Worm (Caenorhabditis elegans) whole organism, young adult: Measurements from ENCODE around the gene T27F7.12.

ENCODE experiments used
- B0019.2 ChIP-seq: fragments of 200-800 bp; sonication (Bioruptor generic); conservative IDR thresholded peaks from 2 replicates; pipeline ENCODE4 v1.3.6; 2022; ENCODE audit warnings: missing genetic modification reagents, missing genetic modification characterization, missing compliant biosample characterization
- B0336.3 ChIP-seq: fragments of 200-800 bp; sonication (Bioruptor generic); IDR thresholded peaks from 2 replicates; pipeline ENCODE4 v1.3.6; 2022; ENCODE audit warnings: missing genetic modification characterization, missing compliant biosample characterization
- F10E7.11 ChIP-seq: sonication (generic microtip); optimal IDR thresholded peaks from 2 replicates; lab custom pipeline; 2017; ENCODE audit warnings: mild to moderate bottlenecking, missing genetic modification characterization, moderate library complexity, missing compliant biosample characterization
- F23B12.7 ChIP-seq: sonication (generic microtip); optimal IDR thresholded peaks from 2 replicates; lab custom pipeline; 2017; ENCODE audit warnings: missing genetic modification characterization, mild to moderate bottlenecking, missing compliant biosample characterization, antibody characterized with exemption, moderate library complexity; ENCODE audit not compliant: insufficient read depth
- F37B4.10 ChIP-seq: fragments of 200-800 bp; sonication (Bioruptor generic); IDR thresholded peaks from 2 replicates; pipeline ENCODE4 v1.3.6; 2022; ENCODE audit warnings: missing genetic modification characterization, missing compliant biosample characterization
- F39B2.1 ChIP-seq: fragments of 200-800 bp; sonication (Bioruptor generic); IDR thresholded peaks from 2 replicates; pipeline ENCODE4 v1.3.6; 2022; ENCODE audit warnings: missing genetic modification reagents, missing genetic modification characterization, missing compliant biosample characterization
- F49E8.2 ChIP-seq: sonication (generic microtip); optimal IDR thresholded peaks from 3 replicates; lab custom pipeline; 2017; ENCODE audit warnings: missing genetic modification characterization, mild to moderate bottlenecking, missing compliant biosample characterization, antibody characterized with exemption, moderate library complexity; ENCODE audit not compliant: insufficient read depth
- F52B5.7 ChIP-seq: sonication (generic microtip); optimal IDR thresholded peaks from 2 replicates; lab custom pipeline; 2016; ENCODE audit warnings: mild to moderate bottlenecking, missing genetic modification characterization, missing compliant biosample characterization
- F57C9.4 ChIP-seq: sonication (generic microtip); optimal IDR thresholded peaks from 2 replicates; lab custom pipeline; 2017; ENCODE audit warnings: mild to moderate bottlenecking, missing genetic modification characterization, missing compliant biosample characterization
- T26A5.8 ChIP-seq: sonication (generic microtip); optimal IDR thresholded peaks from 2 replicates; lab custom pipeline; 2016; ENCODE audit warnings: missing genetic modification characterization, missing compliant biosample characterization
- Y53G8AR.9 ChIP-seq: fragments of 200-800 bp; sonication (Bioruptor generic); conservative IDR thresholded peaks from 2 replicates; pipeline ENCODE4 v1.3.6; 2022; ENCODE audit warnings: missing genetic modification reagents, missing genetic modification characterization, missing compliant biosample characterization
- Y56A3A.18 ChIP-seq: fragments of 200-800 bp; sonication (Bioruptor generic); IDR thresholded peaks from 2 replicates; pipeline ENCODE4 v1.3.6; 2022; ENCODE audit warnings: missing genetic modification reagents, missing genetic modification characterization, missing compliant biosample characterization
- Y67H2A.10 ChIP-seq: fragments of 200-800 bp; sonication (Bioruptor generic); conservative IDR thresholded peaks from 2 replicates; pipeline ENCODE4 v1.3.6; 2022; ENCODE audit warnings: missing genetic modification reagents, missing genetic modification characterization, missing compliant biosample characterization
- akir-1 ChIP-seq: fragments of 200-800 bp; sonication (Bioruptor generic); optimal IDR thresholded peaks from 2 replicates; lab custom pipeline; 2018; ENCODE audit warnings: mild to moderate bottlenecking, missing genetic modification characterization, moderate library complexity, missing compliant biosample characterization
- aptf-2 ChIP-seq: fragments of 200-800 bp; sonication (Bioruptor generic); conservative IDR thresholded peaks from 2 replicates; pipeline ENCODE4 v1.3.6; 2022; ENCODE audit warnings: missing genetic modification reagents, missing genetic modification characterization, missing compliant biosample characterization
- aptf-3 ChIP-seq: fragments of 200-800 bp; sonication (Bioruptor generic); IDR thresholded peaks from 2 replicates; pipeline ENCODE4 v1.3.6; 2022; ENCODE audit warnings: missing genetic modification characterization, missing compliant biosample characterization
- attf-6 ChIP-seq: fragments of 200-800 bp; sonication (Bioruptor generic); IDR thresholded peaks from 2 replicates; pipeline ENCODE4 v1.3.6; 2022; ENCODE audit warnings: missing genetic modification reagents, missing genetic modification characterization, missing compliant biosample characterization
- bed-2 ChIP-seq: fragments of 200-800 bp; sonication (Bioruptor generic); IDR thresholded peaks from 2 replicates; pipeline ENCODE4 v1.3.6; 2022; ENCODE audit warnings: missing genetic modification reagents, missing genetic modification characterization, missing compliant biosample characterization
- ceh-100 ChIP-seq: fragments of 200-800 bp; sonication (Bioruptor generic); IDR thresholded peaks from 2 replicates; pipeline ENCODE4 v1.3.6; 2022; ENCODE audit warnings: missing genetic modification reagents, missing genetic modification characterization, missing compliant biosample characterization
- ceh-40 ChIP-seq: fragments of 200-800 bp; sonication (Bioruptor generic); IDR thresholded peaks from 2 replicates; pipeline ENCODE4 v1.3.6; 2022; ENCODE audit warnings: missing genetic modification characterization, missing compliant biosample characterization
- chd-7 ChIP-seq: sonication (generic microtip); optimal IDR thresholded peaks from 2 replicates; lab custom pipeline; 2016; ENCODE audit warnings: mild to moderate bottlenecking, missing genetic modification characterization, moderate library complexity, missing compliant biosample characterization
- dox-1 ChIP-seq: fragments of 200-800 bp; sonication (Bioruptor generic); IDR thresholded peaks from 2 replicates; pipeline ENCODE4 v1.3.6; 2022; ENCODE audit warnings: missing genetic modification reagents, missing genetic modification characterization, missing compliant biosample characterization
- dpff-1 ChIP-seq: sonication (generic microtip); optimal IDR thresholded peaks from 2 replicates; lab custom pipeline; 2017; ENCODE audit warnings: mild to moderate bottlenecking, missing genetic modification characterization, missing compliant biosample characterization
- efl-1 ChIP-seq: fragments of 150-350 bp; optimal IDR thresholded peaks from 2 replicates; lab custom pipeline; 2014; ENCODE audit warnings: missing biosample characterization, missing genetic modification reagents, missing genetic modification characterization
- egl-18 ChIP-seq: fragments of 200-800 bp; sonication (Bioruptor generic); IDR thresholded peaks from 2 replicates; pipeline ENCODE4 v1.3.6; 2022; ENCODE audit warnings: missing genetic modification reagents, missing genetic modification characterization, missing compliant biosample characterization
- egrh-3 ChIP-seq: fragments of 200-800 bp; sonication (Bioruptor generic); IDR thresholded peaks from 2 replicates; pipeline ENCODE4 v1.3.6; 2022; ENCODE audit warnings: missing genetic modification reagents, missing genetic modification characterization, missing compliant biosample characterization
- ekl-4 ChIP-seq: fragments of 200-800 bp; sonication (Bioruptor generic); IDR thresholded peaks from 2 replicates; pipeline ENCODE4 v1.3.6; 2022; ENCODE audit warnings: missing genetic modification reagents, missing genetic modification characterization, missing compliant biosample characterization
- fkh-3 ChIP-seq: sonication (generic microtip); optimal IDR thresholded peaks from 2 replicates; lab custom pipeline; 2016; ENCODE audit warnings: mild to moderate bottlenecking, missing genetic modification characterization, missing compliant biosample characterization
- gei-17 ChIP-seq: fragments of 200-800 bp; sonication (Bioruptor generic); optimal IDR thresholded peaks from 2 replicates; lab custom pipeline; 2018; ENCODE audit warnings: mild to moderate bottlenecking, missing genetic modification characterization, missing compliant biosample characterization
- hlh-12 ChIP-seq: sonication (generic microtip); optimal IDR thresholded peaks from 2 replicates; lab custom pipeline; 2016; ENCODE audit warnings: missing genetic modification characterization, missing compliant biosample characterization
- hmg-1.2 ChIP-seq: fragments of 200-800 bp; sonication (Bioruptor generic); IDR thresholded peaks from 2 replicates; pipeline ENCODE4 v1.3.6; 2022; ENCODE audit warnings: missing genetic modification reagents, missing genetic modification characterization, missing compliant biosample characterization
- hrde-1 ChIP-seq: sonication (generic microtip); optimal IDR thresholded peaks from 2 replicates; lab custom pipeline; 2016; ENCODE audit warnings: missing genetic modification characterization, mild to moderate bottlenecking, missing compliant biosample characterization, moderate library complexity, missing genotype, missing genetic modification reagents, borderline replicate concordance
- hsf-1 ChIP-seq: fragments of 200-800 bp; sonication (Bioruptor generic); IDR thresholded peaks from 2 replicates; pipeline ENCODE4 v1.3.6; 2022; ENCODE audit warnings: missing genetic modification reagents, missing genetic modification characterization, missing compliant biosample characterization
- lag-1 ChIP-seq: fragments of 200-800 bp; sonication (Bioruptor generic); IDR thresholded peaks from 2 replicates; pipeline ENCODE4 v1.3.6; 2022; ENCODE audit warnings: missing genetic modification reagents, missing genetic modification characterization, missing compliant biosample characterization
- let-526 ChIP-seq: fragments of 200-800 bp; sonication (Bioruptor generic); IDR thresholded peaks from 2 replicates; pipeline ENCODE4 v1.3.6; 2022; ENCODE audit warnings: missing genetic modification reagents, missing genetic modification characterization, missing compliant biosample characterization
- lin-26 ChIP-seq: fragments of 200-800 bp; sonication (Bioruptor generic); IDR thresholded peaks from 2 replicates; pipeline ENCODE4 v1.3.6; 2022; ENCODE audit warnings: missing genetic modification reagents, missing genetic modification characterization, missing compliant biosample characterization
- lin-40 ChIP-seq: sonication (generic microtip); optimal IDR thresholded peaks from 2 replicates; lab custom pipeline; 2016; ENCODE audit warnings: missing genetic modification characterization, mild to moderate bottlenecking, missing compliant biosample characterization, missing genotype, missing genetic modification reagents
- lin-54 ChIP-seq: fragments of 200-800 bp; sonication (Bioruptor generic); optimal IDR thresholded peaks from 2 replicates; lab custom pipeline; 2018; ENCODE audit warnings: mild to moderate bottlenecking, missing genetic modification characterization, missing compliant biosample characterization
- lir-1 ChIP-seq: fragments of 200-800 bp; sonication (Bioruptor generic); conservative IDR thresholded peaks from 2 replicates; pipeline ENCODE4 v1.3.6; 2022; ENCODE audit warnings: missing genetic modification reagents, missing genetic modification characterization, missing compliant biosample characterization
- mes-4 ChIP-seq: sonication (generic microtip); optimal IDR thresholded peaks from 2 replicates; lab custom pipeline; 2016; ENCODE audit warnings: missing genotype, missing genetic modification characterization, missing compliant biosample characterization
- mxl-1 ChIP-seq: sonication (generic microtip); optimal IDR thresholded peaks from 2 replicates; lab custom pipeline; 2016; ENCODE audit warnings: missing genetic modification characterization, missing compliant biosample characterization
- nfya-1 ChIP-seq: sonication (generic microtip); optimal IDR thresholded peaks from 2 replicates; lab custom pipeline; 2017; ENCODE audit warnings: antibody characterized with exemption, missing compliant biosample characterization, missing genetic modification characterization, borderline replicate concordance; ENCODE audit not compliant: insufficient read depth
- nfyb-1 ChIP-seq: fragments of 200-800 bp; sonication (Bioruptor generic); IDR thresholded peaks from 2 replicates; pipeline ENCODE4 v1.3.6; 2022; ENCODE audit warnings: missing genetic modification reagents, missing genetic modification characterization, missing compliant biosample characterization
- nhr-179 ChIP-seq: sonication (generic microtip); optimal IDR thresholded peaks from 2 replicates; lab custom pipeline; 2016; ENCODE audit warnings: mild to moderate bottlenecking, missing genetic modification characterization, missing compliant biosample characterization
- tbp1 ChIP-seq: fragments of 200-800 bp; sonication (Bioruptor generic); optimal IDR thresholded peaks from 2 replicates; lab custom pipeline; 2018; ENCODE audit warnings: mild to moderate bottlenecking, missing genetic modification characterization, missing compliant biosample characterization
- tlf-1 ChIP-seq: fragments of 200-800 bp; sonication (Bioruptor generic); optimal IDR thresholded peaks from 2 replicates; lab custom pipeline; 2018; ENCODE audit warnings: mild to moderate bottlenecking, missing genetic modification characterization, missing compliant biosample characterization
- zim-3 ChIP-seq: sonication (generic microtip); optimal IDR thresholded peaks from 2 replicates; lab custom pipeline; 2017; ENCODE audit warnings: mild to moderate bottlenecking, missing genetic modification characterization, moderate library complexity, missing compliant biosample characterization
- ztf-18 ChIP-seq: sonication (generic microtip); optimal IDR thresholded peaks from 2 replicates; lab custom pipeline; 2016; ENCODE audit warnings: missing genotype, mild to moderate bottlenecking, missing genetic modification characterization, missing compliant biosample characterization
- ztf-26 ChIP-seq: sonication (generic microtip); optimal IDR thresholded peaks from 2 replicates; lab custom pipeline; 2017; ENCODE audit warnings: missing genetic modification characterization, missing compliant biosample characterization
- ztf-28 ChIP-seq: fragments of 200-800 bp; sonication (Bioruptor generic); IDR thresholded peaks from 2 replicates; pipeline ENCODE4 v1.3.6; 2022; ENCODE audit warnings: missing genetic modification reagents, missing genetic modification characterization, missing compliant biosample characterization

Gene T27F7.12

ce11 chrII:4999122-4999521 lies 9.2 kb downstream of the T27F7.12 start, which contains the start of gene citk-2 (continued):
- TF ChIP-seq mes-4 (tag; lab: Kevin White, UChicago) (no peak), F23B12.7 (tag; lab: Kevin White, UChicago) (no peak), attf-6 (GFP tag; lab: Robert Waterston, UW) (no peak), let-526 (GFP tag; lab: Robert Waterston, UW) (no peak), ztf-26 (tag; lab: Kevin White, UChicago) (peak; percentile 4), tlf-1 (GFP tag; lab: Kevin White, UChicago) (no peak), ztf-28 (no peak), egrh-3 (GFP tag; lab: Robert Waterston, UW) (no peak), lag-1 (GFP tag; lab: Robert Waterston, UW) (no peak), lin-54 (GFP tag; lab: Kevin White, UChicago) (peak; percentile 97), bed-2 (GFP tag; lab: Robert Waterston, UW) (no peak), hsf-1 (GFP tag; lab: Robert Waterston, UW) (no peak), ekl-4 (peak; percentile 70; the same call in 1 of the 2 replicates), efl-1 (GFP tag; lab: Kevin White, UChicago) (peak; percentile 91), gei-17 (no peak), ztf-18 (peak; percentile 5), F37B4.10 (GFP tag; lab: Robert Waterston, UW) (no peak), lin-40 (no peak), B0019.2 (GFP tag; lab: Robert Waterston, UW) (no peak), F52B5.7 (tag; lab: Kevin White, UChicago) (no peak), hmg-1.2 (GFP tag; lab: Robert Waterston, UW) (peak; percentile 97), hlh-12 (tag; lab: Kevin White, UChicago) (no peak), hrde-1 (tag; lab: Kevin White, UChicago) (no peak), ceh-40 (GFP tag; lab: Robert Waterston, UW) (no peak), T26A5.8 (tag; lab: Kevin White, UChicago) (no peak), dox-1 (GFP tag; lab: Robert Waterston, UW) (peak; percentile 30; the same call in 1 of the 2 replicates), zim-3 (no peak), F10E7.11 (tag; lab: Kevin White, UChicago) (no peak), egl-18 (0 out of 2 replicates have a peak, but pooled peaks have one; percentile 13), tbp1 (GFP tag; lab: Kevin White, UChicago) (peak; percentile 57), chd-7 (tag; lab: Kevin White, UChicago) (no peak), Y67H2A.10 (GFP tag; lab: Robert Waterston, UW) (no peak), Y56A3A.18 (GFP tag; lab: Robert Waterston, UW) (0 out of 2 replicates have a peak, but pooled peaks have one; percentile 77), F49E8.2 (tag; lab: Kevin White, UChicago) (no peak), nfya-1 (tag; lab: Kevin White, UChicago) (no peak), fkh-3 (tag; lab: Kevin White, UChicago) (no peak), Y53G8AR.9 (GFP tag; lab: Robert Waterston, UW) (peak; percentile 70; the same call in 1 of the 2 replicates), nfyb-1 (GFP tag; lab: Robert Waterston, UW) (peak; percentile 74), F39B2.1 (GFP tag; lab: Robert Waterston, UW) (no peak), ceh-100 (peak; percentile 73), dpff-1 (tag; lab: Kevin White, UChicago) (no peak), B0336.3 (GFP tag; lab: Robert Waterston, UW) (0 out of 2 replicates have a peak, but pooled peaks have one; percentile 25), nhr-179 (tag; lab: Kevin White, UChicago) (no peak), F57C9.4 (tag; lab: Kevin White, UChicago) (no peak), lin-26 (GFP tag; lab: Robert Waterston, UW) (no peak), akir-1 (GFP tag; lab: Kevin White, UChicago) (no peak), lir-1 (no peak), aptf-2 (GFP tag; lab: Robert Waterston, UW) (no peak), mxl-1 (tag; lab: Kevin White, UChicago) (no peak), aptf-3 (GFP tag; lab: Robert Waterston, UW) (no peak)
